Worm (Caenorhabditis elegans) whole organism, early embryonic: Measurements from ENCODE around the gene clik-2.

Source experiments
- F13C5.2 ChIP-seq: sonication (generic microtip); optimal IDR thresholded peaks from 2 replicates; lab custom pipeline; 2017; ENCODE audit warnings: mild to moderate bottlenecking, missing genetic modification characterization, inconsistent platforms, missing compliant biosample characterization
- ama-1 ChIP-seq: fragments of 150-350 bp; optimal IDR thresholded peaks from 2 replicates; lab custom pipeline; 2014
- ceh-13 ChIP-seq: fragments of 200-800 bp; sonication (Bioruptor generic); optimal IDR thresholded peaks from 2 replicates; lab custom pipeline; 2018; ENCODE audit warnings: mild to moderate bottlenecking, missing genetic modification characterization, missing compliant biosample characterization
- ets-7 ChIP-seq: sonication (generic microtip); optimal IDR thresholded peaks from 2 replicates; lab custom pipeline; 2016; ENCODE audit warnings: missing genotype, missing genetic modification characterization, missing compliant biosample characterization
- flt-1 ChIP-seq: fragments of 200-800 bp; sonication (Bioruptor generic); IDR thresholded peaks from 2 replicates; pipeline ENCODE4 v1.3.6; 2022; ENCODE audit warnings: missing genetic modification characterization, missing compliant biosample characterization
- hmg-4 ChIP-seq: fragments of 200-800 bp; sonication (Bioruptor generic); optimal IDR thresholded peaks from 2 replicates; lab custom pipeline; 2018; ENCODE audit warnings: mild to moderate bottlenecking, missing genetic modification characterization, missing compliant biosample characterization
- hnd-1 ChIP-seq: sonication (generic microtip); optimal IDR thresholded peaks from 2 replicates; lab custom pipeline; 2016; ENCODE audit warnings: missing genetic modification characterization, missing compliant biosample characterization
- pes-1 ChIP-seq: fragments of 200-800 bp; sonication (Bioruptor generic); IDR thresholded peaks from 2 replicates; pipeline ENCODE4 v1.3.6; 2022; ENCODE audit warnings: missing genetic modification reagents, missing genetic modification characterization, missing compliant biosample characterization
- scrt-1 ChIP-seq: fragments of 200-800 bp; sonication (Bioruptor generic); IDR thresholded peaks from 2 replicates; pipeline ENCODE4 v1.3.6; 2022; ENCODE audit warnings: missing genetic modification characterization, missing compliant biosample characterization
- tbx-11 ChIP-seq: fragments of 200-800 bp; sonication (Bioruptor generic); IDR thresholded peaks from 2 replicates; pipeline ENCODE4 v1.3.6; 2022; ENCODE audit warnings: missing genetic modification characterization, missing compliant biosample characterization

DNA sequence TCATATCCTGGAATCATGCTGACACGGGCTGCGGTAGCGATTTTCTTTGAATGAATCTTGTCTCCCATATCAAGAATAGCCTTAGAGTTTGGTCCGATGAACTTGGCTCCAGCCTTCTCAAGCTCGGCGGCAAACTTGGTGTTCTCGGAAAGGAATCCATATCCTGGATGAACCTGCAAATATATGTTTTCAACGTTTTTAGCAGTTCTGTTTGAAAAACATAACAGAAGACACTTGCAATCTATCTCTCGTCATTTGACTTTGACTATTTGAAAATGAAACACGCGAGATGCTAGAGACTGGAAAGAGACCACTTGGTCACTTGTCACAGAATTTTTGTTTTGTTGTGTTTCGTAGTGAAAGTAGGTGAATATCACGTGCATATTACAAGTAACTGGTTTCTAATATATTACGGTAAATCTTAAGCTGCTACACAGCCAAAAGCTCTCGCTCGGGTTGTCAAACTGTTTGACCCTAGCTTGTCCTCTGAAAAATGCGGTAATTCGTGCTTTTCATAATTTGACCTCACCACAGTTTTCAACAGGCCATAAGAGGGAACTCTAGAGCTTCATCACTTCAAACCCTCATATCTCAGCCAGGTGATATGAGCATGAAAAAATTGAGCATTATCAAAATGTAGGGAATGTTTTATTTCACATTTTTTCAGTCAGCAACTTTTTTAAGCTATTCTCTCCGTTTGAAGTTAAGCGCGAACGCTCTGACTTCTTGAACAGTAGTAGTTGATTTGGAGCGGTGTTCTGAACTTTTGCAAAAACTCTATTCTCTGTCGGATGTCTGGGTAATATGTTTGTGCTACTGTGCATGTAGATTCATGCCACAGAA lies 29.2 kb downstream of the clik-2 start:
- TF ChIP-seq ama-1 (lab: Kevin White, UChicago), result no peak
- TF ChIP-seq pes-1 (GFP tag; lab: Robert Waterston, UW), result no peak
- no peak for TF ChIP-seq F13C5.2
- no peak for TF ChIP-seq ets-7
- TF ChIP-seq ceh-13 (GFP tag; lab: Kevin White, UChicago), result no peak
- no peak for TF ChIP-seq scrt-1
- no peak for TF ChIP-seq hnd-1 (tag; lab: Kevin White, UChicago)
- no peak for TF ChIP-seq hmg-4 (GFP tag; lab: Kevin White, UChicago)
- no peak for TF ChIP-seq tbx-11 (GFP tag; lab: Robert Waterston, UW)
- TF ChIP-seq flt-1 (GFP tag; lab: Robert Waterston, UW), result no peak
